Fruit fly (Drosophila melanogaster): ENCODE measurements around the gene CG32181.
A peak's percentile ranks its signal among the peaks of the same experiment; 100 is the strongest.

Gene CG32181

dm6 chr3L:17802107-17802506 lies 42.6 kb downstream of the CG32181 start, which contains the start of gene NUCB1 (continued):
- peak; percentile 68 for TF ChIP-seq CG9932 (GFP tag; IDR thresholded peaks at IDR 0.05)
- TF ChIP-seq CG6854 (GFP tag; optimal IDR thresholded peaks at IDR 0.05) = peak; percentile 11
- TF ChIP-seq CG6683 (GFP tag; optimal IDR thresholded peaks at IDR 0.05) = no peak
- peak; percentile 36; the same call in 1 of the 2 replicates for TF ChIP-seq Awh (GFP tag; IDR thresholded peaks at IDR 0.05)
- TF ChIP-seq Fer2 (tag; optimal IDR thresholded peaks at IDR 0.05) = no peak
- peak; percentile 23 for TF ChIP-seq Meics (GFP tag; optimal IDR thresholded peaks at IDR 0.05)
- peak; percentile 45 for TF ChIP-seq vvl (GFP tag; IDR thresholded peaks at IDR 0.05)
- no peak for TF ChIP-seq CG11247 (GFP tag; IDR thresholded peaks at IDR 0.05)
- peak; percentile 18 for TF ChIP-seq CG3163 (GFP tag; optimal IDR thresholded peaks at IDR 0.05)
- no peak for TF ChIP-seq Pdp1 (GFP tag; optimal IDR thresholded peaks at IDR 0.05)
- no peak for TF ChIP-seq CG5245 (GFP tag; optimal IDR thresholded peaks at IDR 0.05)
- TF ChIP-seq Abd-B (GFP tag; optimal IDR thresholded peaks at IDR 0.05) = peak; percentile 62
- no peak for TF ChIP-seq CG17568 (GFP tag; optimal IDR thresholded peaks at IDR 0.05)
- TF ChIP-seq Xrp1 (GFP tag; IDR thresholded peaks at IDR 0.05) = no peak
- TF ChIP-seq CG18764 (GFP tag; optimal IDR thresholded peaks at IDR 0.05) = no peak
- TF ChIP-seq repo (GFP tag; optimal IDR thresholded peaks at IDR 0.05) = peak; percentile 2
- TF ChIP-seq stwl (tag; optimal IDR thresholded peaks at IDR 0.05) = peak; percentile 97
- TF ChIP-seq Dip3 (GFP tag; optimal IDR thresholded peaks at IDR 0.05) = peak; percentile 43
- peak; percentile 83 for TF ChIP-seq HmgZ (tag; optimal IDR thresholded peaks at IDR 0.05)
- peak; percentile 95 for TF ChIP-seq CG10267 (tag; optimal IDR thresholded peaks at IDR 0.05)
- TF ChIP-seq slbo (GFP tag; IDR thresholded peaks at IDR 0.05) = peak; percentile 58
- no peak for TF ChIP-seq sqz (GFP tag; optimal IDR thresholded peaks at IDR 0.05)
- TF ChIP-seq CG6654 (GFP tag; optimal IDR thresholded peaks at IDR 0.05) = no peak
- no peak for TF ChIP-seq CG7556 (GFP tag; optimal IDR thresholded peaks at IDR 0.05)
- no peak for TF ChIP-seq croc (GFP tag; conservative IDR thresholded peaks at IDR 0.05)
- no peak for TF ChIP-seq yki (optimal IDR thresholded peaks at IDR 0.05)
- peak; percentile 47 to 64 for TF ChIP-seq dpn (GFP tag; optimal IDR thresholded peaks at IDR 0.05)
- no peak for TF ChIP-seq D19A (tag; optimal IDR thresholded peaks at IDR 0.05)
- no peak for TF ChIP-seq corto (GFP tag; optimal IDR thresholded peaks at IDR 0.05)
- peak; percentile 26 for TF ChIP-seq disco-r (GFP tag; optimal IDR thresholded peaks at IDR 0.05)
- TF ChIP-seq lmd (GFP tag; IDR thresholded peaks at IDR 0.05) = no peak
- TF ChIP-seq Gug (GFP tag; IDR thresholded peaks at IDR 0.05) = no peak
- TF ChIP-seq CG8089 (GFP tag; optimal IDR thresholded peaks at IDR 0.05) = peak; percentile 7
- no peak for TF ChIP-seq sna (GFP tag; IDR thresholded peaks at IDR 0.05; ENCODE audit: partially characterized antibody)
- TF ChIP-seq CG7271 (tag; optimal IDR thresholded peaks at IDR 0.05) = peak; percentile 26
- TF ChIP-seq CG12155 (GFP tag; optimal IDR thresholded peaks at IDR 0.05) = peak; percentile 11
- peak; percentile 68 for TF ChIP-seq Rfx (GFP tag; IDR thresholded peaks at IDR 0.05)
- TF ChIP-seq CG2120 (GFP tag; optimal IDR thresholded peaks at IDR 0.05) = peak; percentile 70
- TF ChIP-seq Fer3 (tag; optimal IDR thresholded peaks at IDR 0.05) = no peak
- TF ChIP-seq CG4328 (GFP tag; optimal IDR thresholded peaks at IDR 0.05) = no peak
- peak; percentile 89 for TF ChIP-seq CG9797 (GFP tag; optimal IDR thresholded peaks at IDR 0.05)
- no peak for TF ChIP-seq nom (GFP tag; optimal IDR thresholded peaks at IDR 0.05)
- peak; percentile 79 for TF ChIP-seq CG17186 (GFP tag; optimal IDR thresholded peaks at IDR 0.05)
- TF ChIP-seq CG6254 (GFP tag; optimal IDR thresholded peaks at IDR 0.05) = no peak
- TF ChIP-seq CG17829 (tag; optimal IDR thresholded peaks at IDR 0.05) = peak; percentile 46
- no peak for TF ChIP-seq psq (GFP tag; optimal IDR thresholded peaks at IDR 0.05)
- TF ChIP-seq CG15479 (GFP tag; optimal IDR thresholded peaks at IDR 0.05) = peak; percentile 71
- peak; percentile 45 for TF ChIP-seq BEAF-32 (GFP tag; optimal IDR thresholded peaks at IDR 0.05)
- no peak for TF ChIP-seq CG18262 (tag; optimal IDR thresholded peaks at IDR 0.05)
- TF ChIP-seq HLHmδ (GFP tag; optimal IDR thresholded peaks at IDR 0.05) = no peak
- peak; percentile 34 for TF ChIP-seq BtbVII (GFP tag; optimal IDR thresholded peaks at IDR 0.05)
